Worm (Caenorhabditis elegans) whole organism, mixed stage, embryonic: Measurements from ENCODE around the gene ifa-1.

ENCODE experiments used
- M03D4.4 ChIP-seq: sonication (generic microtip); optimal IDR thresholded peaks from 2 replicates; lab custom pipeline; 2017; ENCODE audit warnings: mild to moderate bottlenecking, missing genetic modification characterization, missing compliant biosample characterization
- bed-3 ChIP-seq: fragments of 200-800 bp; sonication (Bioruptor generic); optimal IDR thresholded peaks from 3 replicates; lab custom pipeline; 2018; ENCODE audit warnings: mild to moderate bottlenecking, missing genetic modification characterization, moderate library complexity, missing compliant biosample characterization
- blmp-1 ChIP-seq: fragments of 150-350 bp; optimal IDR thresholded peaks from 2 replicates; lab custom pipeline; 2014; ENCODE audit warnings: missing biosample characterization, missing genetic modification characterization
- ceh-39 ChIP-seq: fragments of 150-350 bp; optimal IDR thresholded peaks from 2 replicates; lab custom pipeline; 2014; ENCODE audit warnings: missing biosample characterization, missing genetic modification characterization
- ceh-43 ChIP-seq: fragments of 200-800 bp; sonication (Bioruptor generic); optimal IDR thresholded peaks from 2 replicates; lab custom pipeline; 2018; ENCODE audit warnings: mild to moderate bottlenecking, missing genetic modification characterization, moderate library complexity, missing compliant biosample characterization
- ceh-83 ChIP-seq: fragments of 200-800 bp; sonication (Bioruptor generic); optimal IDR thresholded peaks from 2 replicates; lab custom pipeline; 2018; ENCODE audit warnings: mild to moderate bottlenecking, missing genetic modification characterization, missing compliant biosample characterization
- ces-1 ChIP-seq: fragments of 150-350 bp; optimal IDR thresholded peaks from 2 replicates; lab custom pipeline; 2014; ENCODE audit warnings: missing biosample characterization, missing genetic modification reagents, missing genetic modification characterization
- cnd-1 ChIP-seq: fragments of 200-800 bp; sonication (Bioruptor generic); optimal IDR thresholded peaks from 2 replicates; lab custom pipeline; 2018; ENCODE audit warnings: mild to moderate bottlenecking, missing genetic modification characterization, missing compliant biosample characterization
- elt-1 ChIP-seq: sonication (generic microtip); optimal IDR thresholded peaks from 2 replicates; lab custom pipeline; 2017; ENCODE audit warnings: missing genetic modification characterization, mild to moderate bottlenecking, missing compliant biosample characterization, antibody characterized with exemption, moderate library complexity, borderline replicate concordance; ENCODE audit not compliant: insufficient read depth
- elt-3 ChIP-seq: fragments of 150-350 bp; optimal IDR thresholded peaks from 2 replicates; lab custom pipeline; 2014; ENCODE audit warnings: missing biosample characterization, missing genetic modification characterization
- flh-1 ChIP-seq: fragments of 200-800 bp; sonication (Bioruptor generic); optimal IDR thresholded peaks from 2 replicates; lab custom pipeline; 2018; ENCODE audit warnings: mild to moderate bottlenecking, missing genetic modification characterization, moderate library complexity, missing compliant biosample characterization
- ham-2 ChIP-seq: fragments of 200-800 bp; sonication (Bioruptor generic); optimal IDR thresholded peaks from 2 replicates; lab custom pipeline; 2018; ENCODE audit warnings: mild to moderate bottlenecking, missing genetic modification characterization, missing compliant biosample characterization
- hlh-1 ChIP-seq: fragments of 150-350 bp; optimal IDR thresholded peaks from 2 replicates; lab custom pipeline; 2014; ENCODE audit warnings: missing biosample characterization, missing genetic modification reagents, missing genetic modification characterization
- lin-13 ChIP-seq: fragments of 150-350 bp; optimal IDR thresholded peaks from 2 replicates; lab custom pipeline; 2014; ENCODE audit warnings: missing biosample characterization, missing genetic modification characterization
- lin-32 ChIP-seq: fragments of 200-800 bp; sonication (Bioruptor generic); optimal IDR thresholded peaks from 2 replicates; lab custom pipeline; 2018; ENCODE audit warnings: mild to moderate bottlenecking, missing genetic modification characterization, missing compliant biosample characterization
- lsy-2 ChIP-seq: fragments of 150-350 bp; optimal IDR thresholded peaks from 2 replicates; lab custom pipeline; 2014; ENCODE audit warnings: missing biosample characterization, missing genetic modification characterization
- mab-5 ChIP-seq: fragments of 150-350 bp; optimal IDR thresholded peaks from 2 replicates; lab custom pipeline; 2014; ENCODE audit warnings: missing biosample characterization, missing genetic modification characterization
- mep-1 ChIP-seq: fragments of 150-350 bp; optimal IDR thresholded peaks from 2 replicates; lab custom pipeline; 2017; ENCODE audit warnings: missing biosample characterization, missing genetic modification reagents, missing genetic modification characterization, inconsistent platforms
- mls-2 ChIP-seq: sonication (generic microtip); optimal IDR thresholded peaks from 2 replicates; lab custom pipeline; 2016; ENCODE audit warnings: mild to moderate bottlenecking, missing genetic modification characterization, moderate library complexity, missing compliant biosample characterization
- nhr-2 ChIP-seq: fragments of 150-350 bp; optimal IDR thresholded peaks from 2 replicates; lab custom pipeline; 2014; ENCODE audit warnings: missing biosample characterization, missing genetic modification characterization
- nhr-28 ChIP-seq: fragments of 150-350 bp; optimal IDR thresholded peaks from 2 replicates; lab custom pipeline; 2014; ENCODE audit warnings: missing biosample characterization, missing genetic modification characterization
- nhr-76 ChIP-seq: sonication (generic microtip); optimal IDR thresholded peaks from 2 replicates; lab custom pipeline; 2017; ENCODE audit warnings: missing biosample characterization, missing genetic modification characterization
- pha-4 ChIP-seq: fragments of 150-350 bp; optimal IDR thresholded peaks from 2 replicates; lab custom pipeline; 2018; ENCODE audit warnings: missing biosample characterization, missing genetic modification reagents, missing genetic modification characterization
- sem-2 ChIP-seq: fragments of 200-800 bp; sonication (Bioruptor generic); optimal IDR thresholded peaks from 2 replicates; lab custom pipeline; 2018; ENCODE audit warnings: mild to moderate bottlenecking, missing genetic modification characterization, missing compliant biosample characterization
- snpc-4 ChIP-seq: fragments of 150-350 bp; optimal IDR thresholded peaks from 2 replicates; lab custom pipeline; 2014; ENCODE audit warnings: missing biosample characterization, missing genetic modification characterization
- sptf-1 ChIP-seq: sonication (generic microtip); optimal IDR thresholded peaks from 2 replicates; lab custom pipeline; 2017; ENCODE audit warnings: mild to moderate bottlenecking, missing genetic modification characterization, moderate library complexity, missing compliant biosample characterization
- tbx-8 ChIP-seq: fragments of 200-800 bp; sonication (Bioruptor generic); optimal IDR thresholded peaks from 2 replicates; lab custom pipeline; 2018; ENCODE audit warnings: mild to moderate bottlenecking, missing genetic modification characterization, moderate library complexity, missing compliant biosample characterization
- unc-120 ChIP-seq: sonication (generic microtip); optimal IDR thresholded peaks from 2 replicates; lab custom pipeline; 2017; ENCODE audit warnings: missing genetic modification characterization, missing compliant biosample characterization; ENCODE audit not compliant: poor library complexity, severe bottlenecking
- unc-39 ChIP-seq: fragments of 150-350 bp; optimal IDR thresholded peaks from 2 replicates; lab custom pipeline; 2014; ENCODE audit warnings: missing biosample characterization, missing genetic modification characterization
- zip-8 ChIP-seq: fragments of 150-350 bp; optimal IDR thresholded peaks from 2 replicates; lab custom pipeline; 2014; ENCODE audit warnings: missing biosample characterization, missing genetic modification characterization
- ztf-11 ChIP-seq: fragments of 150-350 bp; optimal IDR thresholded peaks from 2 replicates; lab custom pipeline; 2014; ENCODE audit warnings: missing biosample characterization, missing genetic modification characterization

Gene ifa-1

ce11 chrX:11316750-11317149 is 45.8 kb downstream of the ifa-1 start, which contains the start of gene nlp-57:
TSS of gene nlp-57 (plus strand) at chrX:11317050.
- TF ChIP-seq ham-2 (no peak), mep-1 (tag; lab: Kevin White, UChicago) (no peak), ceh-39 (no peak), snpc-4 (no peak), nhr-28 (tag; lab: Kevin White, UChicago) (no peak), hlh-1 (tag; lab: Kevin White, UChicago) (no peak), elt-3 (tag; lab: Kevin White, UChicago) (no peak), lin-32 (no peak), pha-4 (tag; lab: Kevin White, UChicago) (no peak), ceh-43 (GFP tag; lab: Kevin White, UChicago) (no peak), lsy-2 (tag; lab: Kevin White, UChicago) (no peak), ceh-83 (no peak), cnd-1 (no peak)

- no peak for TF ChIP-seq lsy-2 (tag; lab: Kevin White, UChicago)
- TF ChIP-seq nhr-76 (tag; lab: Kevin White, UChicago), result no peak
- TF ChIP-seq ceh-39, result no peak
- no peak for TF ChIP-seq mls-2 (tag; lab: Kevin White, UChicago)
- TF ChIP-seq flh-1, result no peak
- TF ChIP-seq blmp-1 (tag; lab: Kevin White, UChicago), result no peak
- TF ChIP-seq ztf-11 (tag; lab: Kevin White, UChicago), result no peak
- TF ChIP-seq elt-3 (tag; lab: Kevin White, UChicago), result no peak
- no peak for TF ChIP-seq nhr-28 (tag; lab: Kevin White, UChicago)
These were observed 47.0 kb downstream of the ifa-1 start, which contains the start of gene hizr-1 for ce11 chrX:11317939-11318338. TSS of gene hizr-1 (plus strand) at chrX:11318278.

ce11 chrX:11323225-11323624 is 52.2 kb downstream of the ifa-1 start:
- TF ChIP-seq mab-5 (tag; lab: Kevin White, UChicago) (no peak), pha-4 (tag; lab: Kevin White, UChicago) (no peak), lsy-2 (tag; lab: Kevin White, UChicago) (no peak), mls-2 (tag; lab: Kevin White, UChicago) (no peak), nhr-2 (tag; lab: Kevin White, UChicago) (no peak), elt-1 (no peak), lin-13 (tag; lab: Kevin White, UChicago) (no peak), ceh-83 (no peak), tbx-8 (GFP tag; lab: Kevin White, UChicago) (no peak), nhr-28 (tag; lab: Kevin White, UChicago) (no peak), bed-3 (GFP tag; lab: Kevin White, UChicago) (no peak), nhr-76 (tag; lab: Kevin White, UChicago) (no peak), unc-120 (tag; lab: Kevin White, UChicago) (no peak), ces-1 (GFP tag; lab: Kevin White, UChicago) (no peak), lin-32 (no peak), sem-2 (no peak), mep-1 (tag; lab: Kevin White, UChicago) (no peak), ztf-11 (tag; lab: Kevin White, UChicago) (no peak)

- no peak for TF ChIP-seq sptf-1
- no peak for TF ChIP-seq mab-5 (tag; lab: Kevin White, UChicago)
- TF ChIP-seq lin-13 (tag; lab: Kevin White, UChicago), result no peak
- TF ChIP-seq ham-2, result no peak
- no peak for TF ChIP-seq ceh-39
- TF ChIP-seq nhr-28 (tag; lab: Kevin White, UChicago), result no peak
- TF ChIP-seq elt-1, result no peak
- no peak for TF ChIP-seq ces-1 (GFP tag; lab: Kevin White, UChicago)
- no peak for TF ChIP-seq zip-8 (tag; lab: Kevin White, UChicago)
- TF ChIP-seq unc-39 (tag; lab: Kevin White, UChicago), result no peak
- no peak for TF ChIP-seq unc-120 (tag; lab: Kevin White, UChicago)
- no peak for TF ChIP-seq flh-1
- no peak for TF ChIP-seq lsy-2 (tag; lab: Kevin White, UChicago)
- no peak for TF ChIP-seq mls-2 (tag; lab: Kevin White, UChicago)
- no peak for TF ChIP-seq mep-1 (tag; lab: Kevin White, UChicago)
- TF ChIP-seq M03D4.4, result no peak
These were observed 53.3 kb downstream of the ifa-1 start, which contains the start of gene asm-2 for ce11 chrX:11324240-11324639. TSS of gene asm-2 (minus strand) at chrX:11324251.
